Fruit fly (Drosophila melanogaster) whole organism, embryonic: ENCODE data around the gene CG6791.

ENCODE experiments used
- Adf1 ChIP-seq: fragments of 200-800 bp; sonication (Bioruptor generic); IDR thresholded peaks from 2 replicates; pipeline ENCODE4 v1.3.6; 2022; ENCODE audit warnings: missing biosample characterization, missing genetic modification characterization
- BtbVII ChIP-seq: fragments of 200-800 bp; sonication (Bioruptor generic); optimal IDR thresholded peaks from 3 replicates; lab custom pipeline; 2017; ENCODE audit warnings: missing biosample characterization, mild to moderate bottlenecking, missing genetic modification characterization
- CG10274 ChIP-seq: fragments of 200-800 bp; sonication (Bioruptor generic); optimal IDR thresholded peaks from 3 replicates; lab custom pipeline; 2017; ENCODE audit warnings: missing biosample characterization, mild to moderate bottlenecking, missing genetic modification characterization
- CG12299 ChIP-seq: fragments of 200-800 bp; sonication (Bioruptor generic); optimal IDR thresholded peaks from 2 replicates; lab custom pipeline; 2018; ENCODE audit warnings: missing biosample characterization, mild to moderate bottlenecking, missing genetic modification characterization
- CG1529 ChIP-seq: fragments of 200-800 bp; sonication (Bioruptor generic); optimal IDR thresholded peaks from 3 replicates; lab custom pipeline; 2018; ENCODE audit warnings: missing biosample characterization, missing genetic modification characterization
- CG17612 ChIP-seq: fragments of 200-800 bp; sonication (Bioruptor generic); IDR thresholded peaks from 2 replicates; pipeline ENCODE4 v1.3.6; 2022; ENCODE audit warnings: missing biosample characterization, missing genetic modification characterization
- CG18619 ChIP-seq: fragments of 200-800 bp; sonication (Bioruptor generic); optimal IDR thresholded peaks from 3 replicates; lab custom pipeline; 2017; ENCODE audit warnings: missing biosample characterization, mild to moderate bottlenecking, missing genetic modification characterization
- CG33213 ChIP-seq: fragments of 200-800 bp; sonication (Bioruptor generic); optimal IDR thresholded peaks from 3 replicates; lab custom pipeline; 2016; ENCODE audit warnings: missing biosample characterization, missing genetic modification characterization
- CG3407 ChIP-seq: fragments of 200-800 bp; sonication (Bioruptor generic); optimal IDR thresholded peaks from 2 replicates; lab custom pipeline; 2018; ENCODE audit warnings: missing biosample characterization, mild to moderate bottlenecking, missing genetic modification characterization
- CG6272 ChIP-seq: fragments of 200-800 bp; sonication (Bioruptor generic); IDR thresholded peaks from 2 replicates; pipeline ENCODE4 v1.3.6; 2022; ENCODE audit warnings: missing biosample characterization, missing genetic modification characterization
- CG8281 ChIP-seq: fragments of 200-800 bp; sonication (Bioruptor generic); optimal IDR thresholded peaks from 2 replicates; lab custom pipeline; 2018; ENCODE audit warnings: missing biosample characterization, mild to moderate bottlenecking, missing genetic modification characterization, moderate library complexity
- CG8290 ChIP-seq, 3 experiments: fragments of 200-800 bp; sonication (Bioruptor generic); optimal IDR thresholded peaks; 2 replicates each; lab custom pipeline; 2016 to 2019; ENCODE audit warnings: missing biosample characterization in 3 of 3, missing genetic modification characterization in 3 of 3, mild to moderate bottlenecking in 2 of 3, moderate library complexity in 1 of 3
- CG8388 ChIP-seq: fragments of 200-800 bp; sonication (Bioruptor generic); optimal IDR thresholded peaks from 2 replicates; lab custom pipeline; 2019; ENCODE audit warnings: missing biosample characterization, mild to moderate bottlenecking, missing genetic modification characterization, moderate library complexity
- CG8944 ChIP-seq: fragments of 200-800 bp; sonication (Bioruptor generic); optimal IDR thresholded peaks from 3 replicates; lab custom pipeline; 2016; ENCODE audit warnings: missing biosample characterization, missing genetic modification characterization
- D ChIP-seq, 2 experiments: fragments of 200-800 bp in 1 of 2; fragments of >200 bp in 1 of 2; sonication (Bioruptor generic) in 1 of 2; optimal IDR thresholded peaks; 2 replicates in 1 of 2; 3 replicates in 1 of 2; lab custom pipeline; 2017; ENCODE audit warnings: mild to moderate bottlenecking in 1 of 2, missing biosample characterization in 1 of 2, missing genetic modification characterization in 1 of 2, missing genetic modification reagents in 1 of 2
- Deaf1 ChIP-seq: fragments of 200-800 bp; optimal IDR thresholded peaks from 3 replicates; lab custom pipeline; 2019; ENCODE audit warnings: missing biosample characterization, mild to moderate bottlenecking, missing genetic modification characterization, moderate library complexity
- Dek ChIP-seq: fragments of 200-800 bp; sonication (Bioruptor generic); optimal IDR thresholded peaks from 3 replicates; lab custom pipeline; 2019; ENCODE audit warnings: missing biosample characterization, mild to moderate bottlenecking, missing genetic modification characterization, moderate library complexity
- Eip74EF ChIP-seq, 2 experiments: fragments of 200-800 bp in 1 of 2; fragments of >200 bp in 1 of 2; sonication (Bioruptor generic) in 1 of 2; optimal IDR thresholded peaks; 2 replicates each; lab custom pipeline; 2017 to 2019; ENCODE audit warnings: missing biosample characterization in 2 of 2, missing genetic modification characterization in 2 of 2, mild to moderate bottlenecking in 1 of 2, moderate library complexity in 1 of 2
- Ets65A ChIP-seq: fragments of 200-800 bp; sonication (Bioruptor generic); peaks from one replicate; lab custom pipeline; 2016; ENCODE audit warnings: missing biosample characterization, missing genetic modification characterization
- H15 ChIP-seq: fragments of 200-800 bp; sonication (Bioruptor generic); IDR thresholded peaks from 3 replicates; pipeline ENCODE4 v1.3.6; 2022; ENCODE audit warnings: missing biosample characterization, missing genetic modification characterization
- Lhr ChIP-seq: fragments of 200-800 bp; sonication (Bioruptor generic); optimal IDR thresholded peaks from 3 replicates; lab custom pipeline; 2017; ENCODE audit warnings: mild to moderate bottlenecking, missing biosample characterization, missing genetic modification reagents, missing genetic modification characterization
- NfI ChIP-seq: fragments of 200-800 bp; sonication (Bioruptor generic); optimal IDR thresholded peaks from 3 replicates; lab custom pipeline; 2018; ENCODE audit warnings: missing biosample characterization, mild to moderate bottlenecking, missing genetic modification characterization, moderate library complexity
- Ravus ChIP-seq: fragments of 200-800 bp; sonication (Bioruptor generic); IDR thresholded peaks from 2 replicates; pipeline ENCODE4 v1.3.6; 2022; ENCODE audit warnings: missing biosample characterization, missing genetic modification characterization
- Scr ChIP-seq: fragments of 200-800 bp; sonication (Bioruptor generic); IDR thresholded peaks from 2 replicates; pipeline ENCODE4 v1.3.6; 2022; ENCODE audit warnings: missing biosample characterization, missing genetic modification characterization; ENCODE audit not compliant: partially characterized antibody
- Ssrp ChIP-seq: fragments of 200-800 bp; sonication (Bioruptor generic); optimal IDR thresholded peaks from 2 replicates; lab custom pipeline; 2018; ENCODE audit warnings: missing biosample characterization, mild to moderate bottlenecking, missing genetic modification characterization, moderate library complexity
- Tbp ChIP-seq: fragments of >200 bp; optimal IDR thresholded peaks from 2 replicates; lab custom pipeline; 2018; ENCODE audit warnings: missing biosample characterization, missing genetic modification characterization
- Usf ChIP-seq: fragments of 200-800 bp; sonication (Bioruptor generic); optimal IDR thresholded peaks from 2 replicates; lab custom pipeline; 2017; ENCODE audit warnings: missing genotype, missing biosample characterization, missing genetic modification characterization
- Vsx1 ChIP-seq: fragments of 200-800 bp; sonication (Bioruptor generic); optimal IDR thresholded peaks from 2 replicates; lab custom pipeline; 2017; ENCODE audit warnings: missing biosample characterization, mild to moderate bottlenecking, missing genetic modification characterization, missing genetic modification reagents
- ab ChIP-seq: fragments of 200-800 bp; sonication (Bioruptor generic); optimal IDR thresholded peaks from 2 replicates; lab custom pipeline; 2016; ENCODE audit warnings: missing biosample characterization, missing genetic modification characterization
- ac ChIP-seq: fragments of 200-800 bp; sonication (Bioruptor generic); optimal IDR thresholded peaks from 3 replicates; lab custom pipeline; 2017; ENCODE audit warnings: missing biosample characterization, mild to moderate bottlenecking, missing genetic modification characterization
- bab2 ChIP-seq: fragments of 200-800 bp; sonication (Bioruptor generic); optimal IDR thresholded peaks from 2 replicates; lab custom pipeline; 2016; ENCODE audit warnings: missing biosample characterization, missing genetic modification characterization
- cas ChIP-seq: fragments of 200-800 bp; sonication (Bioruptor generic); IDR thresholded peaks from 2 replicates; pipeline ENCODE4 v1.3.6; 2022; ENCODE audit warnings: missing biosample characterization, missing genetic modification characterization
- crp ChIP-seq, 2 experiments: fragments of 200-800 bp; sonication (Bioruptor generic); optimal IDR thresholded peaks; 2 replicates in 1 of 2; 3 replicates in 1 of 2; lab custom pipeline; 2017; ENCODE audit warnings: missing biosample characterization in 2 of 2, missing genetic modification characterization in 2 of 2, mild to moderate bottlenecking in 1 of 2, moderate library complexity in 1 of 2
- gro ChIP-seq: fragments of 200-800 bp; sonication (Bioruptor generic); optimal IDR thresholded peaks from 2 replicates; lab custom pipeline; 2016; ENCODE audit warnings: missing biosample characterization, missing genetic modification characterization
- inv ChIP-seq: fragments of 200-800 bp; sonication (Bioruptor generic); IDR thresholded peaks from 2 replicates; pipeline ENCODE4 v1.3.6; 2022; ENCODE audit warnings: missing biosample characterization, missing genetic modification characterization; ENCODE audit not compliant: partially characterized antibody
- kah ChIP-seq: fragments of 200-800 bp; sonication (Bioruptor generic); optimal IDR thresholded peaks from 2 replicates; lab custom pipeline; 2018; ENCODE audit warnings: missing biosample characterization, mild to moderate bottlenecking, missing genetic modification characterization
- mam ChIP-seq: fragments of 200-800 bp; sonication (Bioruptor generic); optimal IDR thresholded peaks from 3 replicates; lab custom pipeline; 2016; ENCODE audit warnings: missing biosample characterization, missing genetic modification characterization
- mld ChIP-seq: fragments of 200-800 bp; sonication (Bioruptor generic); IDR thresholded peaks from 3 replicates; pipeline ENCODE4 v1.3.6; 2022; ENCODE audit warnings: missing biosample characterization, missing genetic modification characterization; ENCODE audit not compliant: partially characterized antibody
- pb ChIP-seq: fragments of 200-800 bp; sonication (Bioruptor generic); optimal IDR thresholded peaks from 3 replicates; lab custom pipeline; 2016; ENCODE audit warnings: missing biosample characterization, missing genetic modification characterization
- peb ChIP-seq: fragments of 200-800 bp; sonication (Bioruptor generic); IDR thresholded peaks from 2 replicates; pipeline ENCODE4 v1.3.6; 2022; ENCODE audit warnings: missing biosample characterization, missing genetic modification characterization
- pfk ChIP-seq: fragments of 200-800 bp; sonication (Bioruptor generic); optimal IDR thresholded peaks from 2 replicates; lab custom pipeline; 2018; ENCODE audit warnings: missing biosample characterization, mild to moderate bottlenecking, missing genetic modification characterization, moderate library complexity
- pros ChIP-seq: fragments of 200-800 bp; sonication (Bioruptor generic); optimal IDR thresholded peaks from 3 replicates; lab custom pipeline; 2019; ENCODE audit warnings: missing biosample characterization, mild to moderate bottlenecking, missing genetic modification characterization, moderate library complexity
- ro ChIP-seq: fragments of 200-800 bp; sonication (Bioruptor generic); IDR thresholded peaks from 2 replicates; pipeline ENCODE4 v1.3.6; 2022; ENCODE audit warnings: missing biosample characterization, missing genetic modification characterization
- salm ChIP-seq: fragments of 200-800 bp; sonication (Bioruptor generic); optimal IDR thresholded peaks from 2 replicates; lab custom pipeline; 2018; ENCODE audit warnings: missing biosample characterization, mild to moderate bottlenecking, missing genetic modification characterization
- ssp ChIP-seq: fragments of 200-800 bp; sonication (Bioruptor generic); IDR thresholded peaks from 2 replicates; pipeline ENCODE4 v1.3.6; 2022; ENCODE audit warnings: missing biosample characterization, missing genetic modification characterization
- tin ChIP-seq: fragments of 200-800 bp; sonication (Bioruptor generic); optimal IDR thresholded peaks from 3 replicates; lab custom pipeline; 2016; ENCODE audit warnings: missing biosample characterization, missing genetic modification characterization
- toy ChIP-seq: fragments of 200-800 bp; sonication (Bioruptor generic); IDR thresholded peaks from 2 replicates; pipeline ENCODE4 v1.3.6; 2022; ENCODE audit warnings: missing biosample characterization, missing genetic modification characterization
- z ChIP-seq: fragments of 200-800 bp; sonication (Bioruptor generic); IDR thresholded peaks from 3 replicates; pipeline ENCODE4 v1.3.6; 2022; ENCODE audit warnings: missing biosample characterization, missing genetic modification characterization

CG6791 gene

dm6 chr3R:11619709-11620409 lies 29.9 kb upstream of the CG6791 start, which contains the start of the genes Jupiter and CG14710 (continued):
- TF ChIP-seq Eip74EF (GFP tag; optimal IDR thresholded peaks at IDR 0.05; lab: Kevin White, UChicago) (no peak), D (optimal IDR thresholded peaks at IDR 0.05; lab: Kevin White, UChicago) (no peak), D (GFP tag; optimal IDR thresholded peaks at IDR 0.05; lab: Kevin White, UChicago) (no peak), ro (GFP tag; lab: Robert Waterston, UW) (no peak), mam (GFP tag; lab: Kevin White, UChicago) (peak; percentile 89), gro (GFP tag; lab: Kevin White, UChicago) (peak; percentile 77), CG18619 (GFP tag; lab: Kevin White, UChicago) (no peak), CG8944 (GFP tag; lab: Kevin White, UChicago) (peak; percentile 86), bab2 (GFP tag; lab: Kevin White, UChicago) (peak; percentile 86), CG6272 (GFP tag; lab: Robert Waterston, UW) (peak; percentile 78), pb (GFP tag; lab: Kevin White, UChicago) (no peak), Adf1 (GFP tag; lab: Robert Waterston, UW) (peak; percentile 23; the same call in 1 of the 2 replicates), NfI (peak; percentile 60), CG10274 (GFP tag; lab: Kevin White, UChicago) (no peak), toy (GFP tag; lab: Robert Waterston, UW) (no peak), salm (tag; lab: Kevin White, UChicago) (no peak), inv (GFP tag; lab: Robert Waterston, UW) (no peak), ab (peak; percentile 31), Ets65A (GFP tag; lab: Kevin White, UChicago) (peak; percentile 98), pros (no peak), ssp (GFP tag; lab: Robert Waterston, UW) (peak; percentile 73), CG17612 (GFP tag; lab: Robert Waterston, UW) (no peak), peb (GFP tag; lab: Robert Waterston, UW) (no peak), kah (GFP tag; lab: Kevin White, UChicago) (no peak), CG3407 (GFP tag; lab: Kevin White, UChicago) (no peak), Vsx1 (GFP tag; lab: Kevin White, UChicago) (peak; percentile 65), Tbp (GFP tag; lab: Kevin White, UChicago) (peak; percentile 53), cas (GFP tag; lab: Robert Waterston, UW) (peak; percentile 65), crp (GFP tag; optimal IDR thresholded peaks at IDR 0.05; lab: Kevin White, UChicago) (peak in 1 of 2 experiments; percentile 45), BtbVII (GFP tag; lab: Kevin White, UChicago) (no peak), Deaf1 (peak; percentile 32), CG8388 (GFP tag; lab: Kevin White, UChicago) (peak; percentile 11), Scr (GFP tag; lab: Robert Waterston, UW) (no peak; the same call in 1 of the 2 replicates), CG8290 (GFP tag; optimal IDR thresholded peaks at IDR 0.05; lab: Kevin White, UChicago) (peak; percentile 68), CG8290 (tag; optimal IDR thresholded peaks at IDR 0.05; lab: Kevin White, UChicago) (peak in 1 of 2 experiments; percentile 70), CG12299 (tag; lab: Kevin White, UChicago) (peak; percentile 57), Ravus (GFP tag; lab: Robert Waterston, UW) (no peak), pfk (GFP tag; lab: Kevin White, UChicago) (peak; percentile 39), Dek (tag; lab: Kevin White, UChicago) (peak; percentile 66), z (GFP tag; lab: Robert Waterston, UW) (no peak), mld (GFP tag; lab: Robert Waterston, UW) (no peak), ac (GFP tag; lab: Kevin White, UChicago) (no peak), CG8281 (no peak), Lhr (peak; percentile 95), Ssrp (tag; lab: Kevin White, UChicago) (peak; percentile 40), tin (GFP tag; lab: Kevin White, UChicago) (peak; percentile 79), H15 (GFP tag; lab: Robert Waterston, UW) (peak; percentile 66; the same call in 2 of the 3 replicates), Usf (GFP tag; lab: Kevin White, UChicago) (no peak), CG1529 (GFP tag; lab: Kevin White, UChicago) (no peak), CG33213 (GFP tag; lab: Kevin White, UChicago) (peak; percentile 97)
